Fruit fly (Drosophila melanogaster) whole organism, adult: ENCODE data around the gene CG17329.

Experiments
- CG11617 ChIP-seq: fragments of 200-800 bp; sonication (Bioruptor generic); optimal IDR thresholded peaks from 2 replicates; lab custom pipeline; 2017; ENCODE audit warnings: mild to moderate bottlenecking, missing biosample characterization, missing genetic modification reagents, missing genetic modification characterization
- CG12768 ChIP-seq: fragments of 200-800 bp; sonication (Bioruptor generic); optimal IDR thresholded peaks from 2 replicates; lab custom pipeline; 2017; ENCODE audit warnings: missing biosample characterization, missing genetic modification characterization, mild to moderate bottlenecking, moderate library complexity, missing genetic modification reagents
- CG14711 ChIP-seq: fragments of 200-800 bp; sonication (Bioruptor generic); optimal IDR thresholded peaks from 2 replicates; lab custom pipeline; 2018; ENCODE audit warnings: missing biosample characterization, mild to moderate bottlenecking, missing genetic modification characterization, moderate library complexity
- CG1620 ChIP-seq: fragments of 200-800 bp; sonication (Bioruptor generic); optimal IDR thresholded peaks from 2 replicates; lab custom pipeline; 2016; ENCODE audit warnings: missing biosample characterization, missing genetic modification characterization
- CG33017 ChIP-seq: fragments of 200-800 bp; sonication (Bioruptor generic); optimal IDR thresholded peaks from 2 replicates; lab custom pipeline; 2018; ENCODE audit warnings: missing biosample characterization, mild to moderate bottlenecking, missing genetic modification characterization, moderate library complexity
- CG5204 ChIP-seq: fragments of 200-800 bp; sonication (Bioruptor generic); optimal IDR thresholded peaks from 2 replicates; lab custom pipeline; 2016; ENCODE audit warnings: missing biosample characterization, missing genetic modification characterization
- CG7045 ChIP-seq: fragments of 200-800 bp; sonication (Bioruptor generic); optimal IDR thresholded peaks from 2 replicates; lab custom pipeline; 2017; ENCODE audit warnings: missing biosample characterization, mild to moderate bottlenecking, missing genetic modification characterization
- CG7101 ChIP-seq: fragments of 200-800 bp; sonication (Bioruptor generic); optimal IDR thresholded peaks from 2 replicates; lab custom pipeline; 2018; ENCODE audit warnings: missing biosample characterization, mild to moderate bottlenecking, missing genetic modification characterization, moderate library complexity
- Clk ChIP-seq: fragments of 200-800 bp; sonication (Bioruptor generic); optimal IDR thresholded peaks from 2 replicates; lab custom pipeline; 2017; ENCODE audit warnings: missing biosample characterization, missing genetic modification characterization
- Crg-1 ChIP-seq: fragments of 200-800 bp; sonication (Bioruptor generic); optimal IDR thresholded peaks from 2 replicates; lab custom pipeline; 2016; ENCODE audit warnings: missing biosample characterization, missing genetic modification characterization
- Hr96 ChIP-seq: fragments of 200-800 bp; sonication (Bioruptor generic); optimal IDR thresholded peaks from 2 replicates; lab custom pipeline; 2016; ENCODE audit warnings: missing biosample characterization, missing genetic modification characterization
- Mnt ChIP-seq: fragments of 200-800 bp; sonication (Bioruptor generic); optimal IDR thresholded peaks from 2 replicates; lab custom pipeline; 2016; ENCODE audit warnings: missing biosample characterization, mild to moderate bottlenecking, missing genetic modification characterization
- bab1 ChIP-seq: fragments of 200-800 bp; sonication (Bioruptor generic); optimal IDR thresholded peaks from 3 replicates; lab custom pipeline; 2019; ENCODE audit warnings: missing biosample characterization, mild to moderate bottlenecking, missing genetic modification characterization, moderate library complexity
- cic ChIP-seq: fragments of 200-800 bp; sonication (Bioruptor generic); optimal IDR thresholded peaks from 2 replicates; lab custom pipeline; 2017; ENCODE audit warnings: missing biosample characterization, mild to moderate bottlenecking, missing genetic modification characterization, moderate library complexity
- cnc ChIP-seq, 2 experiments: fragments of >200 bp; optimal IDR thresholded peaks; 2 replicates each; lab custom pipeline; 2017
- kay ChIP-seq: fragments of 200-800 bp; sonication (Bioruptor generic); peaks from one replicate; lab custom pipeline; 2016; ENCODE audit warnings: missing biosample characterization, missing genetic modification characterization, borderline replicate concordance
- ovo ChIP-seq: fragments of 200-800 bp; sonication (Bioruptor generic); optimal IDR thresholded peaks from 2 replicates; lab custom pipeline; 2016; ENCODE audit warnings: missing biosample characterization, missing genetic modification characterization
- pad ChIP-seq: fragments of 200-800 bp; sonication (Bioruptor generic); optimal IDR thresholded peaks from 3 replicates; lab custom pipeline; 2017; ENCODE audit warnings: missing biosample characterization, missing genetic modification characterization, mild to moderate bottlenecking, moderate library complexity, missing genetic modification reagents
- tj ChIP-seq: fragments of 200-800 bp; sonication (Bioruptor generic); optimal IDR thresholded peaks from 3 replicates; lab custom pipeline; 2017; ENCODE audit warnings: missing biosample characterization, mild to moderate bottlenecking, missing genetic modification characterization, moderate library complexity
- toe ChIP-seq: fragments of 200-800 bp; sonication (Bioruptor generic); optimal IDR thresholded peaks from 2 replicates; lab custom pipeline; 2016; ENCODE audit warnings: missing biosample characterization, missing genetic modification characterization

CG17329 gene

DNA sequence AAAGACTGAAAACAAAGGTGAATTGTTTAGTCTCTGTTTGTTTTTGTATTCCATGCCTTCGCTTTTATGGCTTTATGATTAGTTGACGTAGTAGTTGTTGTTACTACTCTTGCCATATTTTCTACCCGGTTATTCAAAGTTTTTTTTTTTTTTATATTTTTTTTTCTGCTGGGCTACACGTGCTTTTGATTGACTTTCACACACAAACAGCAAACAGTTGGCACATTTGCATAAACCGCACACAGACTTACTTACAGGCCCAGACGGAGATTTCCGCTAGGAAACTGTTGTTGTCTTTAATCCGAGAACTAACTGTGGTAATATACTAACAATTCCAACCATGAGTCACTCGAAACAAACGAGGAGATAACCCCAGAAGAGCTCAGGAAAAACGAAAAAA, 24.8 kb downstream of the CG17329 start:
- no peak for TF ChIP-seq cnc (optimal IDR thresholded peaks at IDR 0.05; lab: Kevin White, UChicago)
- TF ChIP-seq CG11617 (GFP tag; lab: Kevin White, UChicago): no peak
- no peak for TF ChIP-seq Hr96 (GFP tag; lab: Kevin White, UChicago)
- TF ChIP-seq ovo (GFP tag; lab: Kevin White, UChicago): peak; percentile 40
- TF ChIP-seq Mnt: peak; percentile 61
- peak; percentile 98 for TF ChIP-seq kay (GFP tag; lab: Kevin White, UChicago)
- TF ChIP-seq cic (GFP tag; lab: Kevin White, UChicago): peak; percentile 76
- TF ChIP-seq CG7045 (GFP tag; lab: Kevin White, UChicago): no peak
- peak; percentile 3 for TF ChIP-seq CG12768 (GFP tag; lab: Kevin White, UChicago)

DNA sequence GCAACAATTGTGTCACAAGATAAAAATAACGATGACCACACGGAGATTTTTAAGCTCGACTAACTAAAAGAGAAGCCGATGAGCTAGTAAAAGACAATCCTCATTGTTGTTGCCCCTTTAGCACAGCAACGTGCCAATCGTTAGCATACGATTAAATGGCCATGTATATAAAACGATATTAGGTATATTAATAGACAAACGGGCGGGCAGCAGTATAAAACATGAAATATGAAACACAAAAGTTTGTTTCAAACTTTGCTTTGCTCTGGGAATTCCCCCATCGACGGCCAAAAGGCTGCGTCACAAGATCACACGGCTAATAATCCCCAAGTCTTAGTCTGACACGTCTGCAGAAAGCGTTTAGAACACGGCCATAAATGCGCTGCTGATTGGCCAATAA, 25.3 kb downstream of the CG17329 start:
- TF ChIP-seq CG1620 (GFP tag; lab: Kevin White, UChicago): no peak
- TF ChIP-seq CG7101 (tag; lab: Kevin White, UChicago): no peak

DNA sequence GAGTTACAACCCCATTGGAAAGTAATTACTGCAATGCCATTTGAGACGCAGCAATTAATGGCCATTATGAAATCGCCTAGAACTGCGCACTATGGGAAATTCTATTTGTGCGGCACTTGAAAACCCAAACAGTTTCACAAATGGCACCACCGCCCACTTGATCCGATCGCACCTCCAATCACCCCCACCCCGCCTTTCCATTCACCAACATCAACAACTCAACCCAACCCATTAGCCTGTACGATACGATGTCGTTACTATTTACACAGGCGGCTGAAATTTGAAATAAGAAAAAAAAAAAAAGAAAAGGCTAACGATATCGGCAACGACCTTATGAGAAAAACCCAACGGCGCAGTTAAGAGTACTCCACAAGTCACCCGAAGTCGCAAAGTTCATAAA, 26.0 kb downstream of the CG17329 start:
- TF ChIP-seq CG7045 (GFP tag; lab: Kevin White, UChicago): peak; percentile 4
- no peak for TF ChIP-seq CG11617 (GFP tag; lab: Kevin White, UChicago)
- TF ChIP-seq kay (GFP tag; lab: Kevin White, UChicago): peak; percentile 5
- no peak for TF ChIP-seq Hr96 (GFP tag; lab: Kevin White, UChicago)
- TF ChIP-seq tj (GFP tag; lab: Kevin White, UChicago): no peak
- peak; percentile 20 for TF ChIP-seq ovo (GFP tag; lab: Kevin White, UChicago)
- no peak for TF ChIP-seq pad (GFP tag; lab: Kevin White, UChicago)
- no peak for TF ChIP-seq CG14711 (tag; lab: Kevin White, UChicago)
- peak; percentile 60 for TF ChIP-seq CG12768 (GFP tag; lab: Kevin White, UChicago)
- TF ChIP-seq CG1620 (GFP tag; lab: Kevin White, UChicago): no peak
- no peak for TF ChIP-seq Crg-1 (GFP tag; lab: Kevin White, UChicago)
- peak; percentile 85 for TF ChIP-seq cic (GFP tag; lab: Kevin White, UChicago)

DNA sequence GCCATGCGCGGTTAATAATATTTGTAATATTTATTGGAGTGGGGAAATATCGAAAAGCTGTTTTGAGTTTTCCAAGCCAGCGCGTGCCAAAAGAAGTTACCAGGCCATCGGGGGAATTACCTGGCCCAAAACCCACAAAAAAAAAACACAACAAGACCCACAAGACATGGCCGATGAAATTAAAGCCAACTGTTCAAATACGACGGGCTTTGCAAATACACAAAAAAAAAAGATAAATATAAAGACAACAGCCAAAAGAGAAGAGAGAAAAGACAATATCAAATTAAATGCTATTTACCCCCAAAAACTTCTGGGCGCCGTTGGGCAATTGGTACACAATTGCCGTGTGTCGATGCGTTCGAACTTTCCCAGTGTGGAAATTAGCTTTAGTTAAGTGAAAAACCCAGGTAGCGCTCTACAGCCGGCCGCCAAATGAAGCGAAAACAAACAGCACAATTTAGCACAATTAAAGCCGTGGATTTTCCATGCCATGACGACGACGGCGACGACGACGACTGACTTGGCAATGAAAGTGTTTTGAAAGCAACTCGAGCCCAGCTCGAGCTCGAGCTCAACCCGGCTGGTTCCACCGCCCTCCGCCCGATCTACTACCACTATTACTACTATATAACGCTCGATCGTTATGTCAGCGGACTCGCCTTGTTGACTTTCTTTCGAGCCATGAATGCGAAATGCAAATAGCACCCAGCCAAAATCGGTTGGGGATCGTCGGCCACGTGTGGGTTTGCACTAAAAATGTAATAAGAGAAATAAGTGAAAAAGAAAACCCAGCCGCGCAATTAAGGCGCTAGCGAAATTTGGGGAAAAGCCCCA, 26.9 kb downstream of the CG17329 start:
- peak; percentile 27 for TF ChIP-seq ovo (GFP tag; lab: Kevin White, UChicago)
- no peak for TF ChIP-seq Hr96 (GFP tag; lab: Kevin White, UChicago)
- peak; percentile 9 for TF ChIP-seq CG7045 (GFP tag; lab: Kevin White, UChicago)
- no peak for TF ChIP-seq bab1 (GFP tag; lab: Kevin White, UChicago)
- TF ChIP-seq CG5204 (GFP tag; lab: Kevin White, UChicago): no peak
- TF ChIP-seq Clk (GFP tag; lab: Kevin White, UChicago): no peak
- peak; percentile 71 for TF ChIP-seq Crg-1 (GFP tag; lab: Kevin White, UChicago)
- TF ChIP-seq kay (GFP tag; lab: Kevin White, UChicago): peak; percentile 70
- no peak for TF ChIP-seq cnc (optimal IDR thresholded peaks at IDR 0.05; lab: Kevin White, UChicago)
- TF ChIP-seq CG7101 (tag; lab: Kevin White, UChicago): peak; percentile 7
- TF ChIP-seq cic (GFP tag; lab: Kevin White, UChicago): peak; percentile 26
- no peak for TF ChIP-seq CG11617 (GFP tag; lab: Kevin White, UChicago)
- TF ChIP-seq CG33017: no peak
- TF ChIP-seq CG12768 (GFP tag; lab: Kevin White, UChicago): peak; percentile 34
- no peak for TF ChIP-seq pad (GFP tag; lab: Kevin White, UChicago)
- TF ChIP-seq CG14711 (tag; lab: Kevin White, UChicago): no peak
- TF ChIP-seq Mnt: peak; percentile 46
- TF ChIP-seq CG1620 (GFP tag; lab: Kevin White, UChicago): peak; percentile 41
- TF ChIP-seq toe: no peak
- peak; percentile 72 for TF ChIP-seq tj (GFP tag; lab: Kevin White, UChicago)

DNA sequence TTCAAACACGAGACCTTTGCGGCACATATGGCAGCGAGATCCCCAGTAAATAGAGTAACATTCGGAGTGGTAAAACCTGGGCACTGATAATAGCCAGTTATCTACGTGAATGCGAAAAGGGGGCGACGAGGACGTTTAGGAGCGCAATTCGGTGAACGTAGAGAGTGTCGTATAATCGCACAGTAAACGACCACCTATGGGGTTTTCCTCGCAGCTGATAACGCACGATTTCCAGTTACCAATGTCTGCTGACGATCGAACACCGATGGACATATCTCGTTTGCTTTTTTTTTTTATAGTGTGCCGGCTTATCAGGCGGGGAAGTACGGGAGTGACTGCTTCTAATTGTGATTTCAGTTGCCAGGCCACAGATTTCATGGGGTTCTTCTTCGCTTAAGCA, 28.7 kb downstream of the CG17329 start:
- TF ChIP-seq cnc (optimal IDR thresholded peaks at IDR 0.05; lab: Kevin White, UChicago) (no peak), CG12768 (GFP tag; lab: Kevin White, UChicago) (peak; percentile 52), CG7101 (tag; lab: Kevin White, UChicago) (no peak), Hr96 (GFP tag; lab: Kevin White, UChicago) (no peak), pad (GFP tag; lab: Kevin White, UChicago) (peak; percentile 14), toe (no peak), CG11617 (GFP tag; lab: Kevin White, UChicago) (no peak), CG5204 (GFP tag; lab: Kevin White, UChicago) (no peak), bab1 (GFP tag; lab: Kevin White, UChicago) (no peak), CG33017 (peak; percentile 36), CG7045 (GFP tag; lab: Kevin White, UChicago) (peak; percentile 20), Mnt (peak; percentile 45), cic (GFP tag; lab: Kevin White, UChicago) (peak; percentile 88), CG14711 (tag; lab: Kevin White, UChicago) (no peak), Crg-1 (GFP tag; lab: Kevin White, UChicago) (no peak), CG1620 (GFP tag; lab: Kevin White, UChicago) (no peak), tj (GFP tag; lab: Kevin White, UChicago) (peak; percentile 22), Clk (GFP tag; lab: Kevin White, UChicago) (peak; percentile 32), kay (GFP tag; lab: Kevin White, UChicago) (peak; percentile 82), ovo (GFP tag; lab: Kevin White, UChicago) (no peak)
